Worm (Caenorhabditis elegans) whole organism, mixed stage, embryonic: ENCODE results near the gene ttr-8.
A peak's percentile ranks its signal among the peaks of the same experiment; 100 is the strongest.

Experiments
- elt-1 ChIP-seq: sonication (generic microtip); optimal IDR thresholded peaks from 2 replicates; lab custom pipeline; 2017; ENCODE audit warnings: missing genetic modification characterization, mild to moderate bottlenecking, missing compliant biosample characterization, antibody characterized with exemption, moderate library complexity, borderline replicate concordance; ENCODE audit not compliant: insufficient read depth
- ham-2 ChIP-seq: fragments of 200-800 bp; sonication (Bioruptor generic); optimal IDR thresholded peaks from 2 replicates; lab custom pipeline; 2018; ENCODE audit warnings: mild to moderate bottlenecking, missing genetic modification characterization, missing compliant biosample characterization
- lsy-2 ChIP-seq: fragments of 150-350 bp; optimal IDR thresholded peaks from 2 replicates; lab custom pipeline; 2014; ENCODE audit warnings: missing biosample characterization, missing genetic modification characterization
- mab-5 ChIP-seq: fragments of 150-350 bp; optimal IDR thresholded peaks from 2 replicates; lab custom pipeline; 2014; ENCODE audit warnings: missing biosample characterization, missing genetic modification characterization
- mls-2 ChIP-seq: sonication (generic microtip); optimal IDR thresholded peaks from 2 replicates; lab custom pipeline; 2016; ENCODE audit warnings: mild to moderate bottlenecking, missing genetic modification characterization, moderate library complexity, missing compliant biosample characterization
- nhr-237 ChIP-seq: fragments of 150-350 bp; optimal IDR thresholded peaks from 2 replicates; lab custom pipeline; 2014; ENCODE audit warnings: missing biosample characterization, missing genetic modification characterization
- pha-4 ChIP-seq: fragments of 150-350 bp; optimal IDR thresholded peaks from 2 replicates; lab custom pipeline; 2018; ENCODE audit warnings: missing biosample characterization, missing genetic modification reagents, missing genetic modification characterization
- snpc-4 ChIP-seq: fragments of 150-350 bp; optimal IDR thresholded peaks from 2 replicates; lab custom pipeline; 2014; ENCODE audit warnings: missing biosample characterization, missing genetic modification characterization
- unc-39 ChIP-seq: fragments of 150-350 bp; optimal IDR thresholded peaks from 2 replicates; lab custom pipeline; 2014; ENCODE audit warnings: missing biosample characterization, missing genetic modification characterization
- unc-62 ChIP-seq: fragments of 150-350 bp; optimal IDR thresholded peaks from 2 replicates; lab custom pipeline; 2014; ENCODE audit warnings: missing biosample characterization, missing genetic modification reagents, missing genetic modification characterization
- ztf-11 ChIP-seq: fragments of 150-350 bp; optimal IDR thresholded peaks from 2 replicates; lab custom pipeline; 2014; ENCODE audit warnings: missing biosample characterization, missing genetic modification characterization

- TF ChIP-seq elt-1 (tag; lab: Kevin White, UChicago) (no peak), ztf-11 (tag; lab: Kevin White, UChicago) (no peak), snpc-4 (tag; lab: Kevin White, UChicago) (no peak), unc-39 (tag; lab: Kevin White, UChicago) (no peak), mab-5 (tag; lab: Kevin White, UChicago) (no peak), nhr-237 (no peak), pha-4 (peak; percentile 38), unc-62 (no peak), lsy-2 (tag; lab: Kevin White, UChicago) (no peak), mls-2 (tag; lab: Kevin White, UChicago) (peak; percentile 47), ham-2 (no peak)
These were observed 44.5 kb downstream of the ttr-8 start, which contains the start of the genes cux-7 and C07H6.2 for ce11 chrIII:7520672-7521071.
